Worm (Caenorhabditis elegans) whole organism, L4 larva: Measurements from ENCODE around the gene Y22D7AR.6.

ENCODE experiments used
- F10B5.3 ChIP-seq: sonication (generic microtip); optimal IDR thresholded peaks from 2 replicates; lab custom pipeline; 2016; ENCODE audit warnings: mild to moderate bottlenecking, missing genetic modification characterization, missing compliant biosample characterization
- ama-1 ChIP-seq: fragments of 150-350 bp; optimal IDR thresholded peaks from 2 replicates; lab custom pipeline; 2014; ENCODE audit warnings: inconsistent platforms, mixed read lengths
- ceh-82 ChIP-seq: sonication (generic microtip); optimal IDR thresholded peaks from 2 replicates; lab custom pipeline; 2017; ENCODE audit warnings: missing biosample characterization, missing genetic modification characterization
- nhr-102 ChIP-seq: sonication (generic microtip); optimal IDR thresholded peaks from 2 replicates; lab custom pipeline; 2016; ENCODE audit warnings: mild to moderate bottlenecking, missing genetic modification characterization, moderate library complexity, missing compliant biosample characterization
- nhr-25 ChIP-seq: sonication (generic microtip); optimal IDR thresholded peaks from 2 replicates; lab custom pipeline; 2017; ENCODE audit warnings: missing genetic modification characterization, mild to moderate bottlenecking, missing compliant biosample characterization, antibody characterized with exemption, moderate library complexity, borderline replicate concordance; ENCODE audit not compliant: insufficient read depth
- nhr-77 ChIP-seq: fragments of 150-350 bp; optimal IDR thresholded peaks from 2 replicates; lab custom pipeline; 2014; ENCODE audit warnings: missing biosample characterization, missing genetic modification characterization
- pha-4 ChIP-seq, 2 experiments: fragments of 150-350 bp in 1 of 2; fragments of 200-800 bp in 1 of 2; sonication (Bioruptor generic) in 1 of 2; IDR thresholded peaks in 1 of 2; optimal IDR thresholded peaks in 1 of 2; 2 replicates each; pipeline versions ENCODE4 v1.3.6 to Lab custom; 2014 to 2022; ENCODE audit warnings: missing genetic modification characterization in 2 of 2, missing genetic modification reagents in 2 of 2, missing biosample characterization in 1 of 2, missing compliant biosample characterization in 1 of 2
- skn-1 ChIP-seq: fragments of 150-350 bp; optimal IDR thresholded peaks from 2 replicates; lab custom pipeline; 2014; ENCODE audit warnings: missing biosample characterization, missing genetic modification characterization
- snpc-4 ChIP-seq: fragments of 150-350 bp; optimal IDR thresholded peaks from 2 replicates; lab custom pipeline; 2014; ENCODE audit warnings: missing biosample characterization, missing genetic modification characterization
- unc-130 ChIP-seq: sonication (generic microtip); optimal IDR thresholded peaks from 2 replicates; lab custom pipeline; 2016; ENCODE audit warnings: missing genetic modification reagents, missing genetic modification characterization, missing compliant biosample characterization
- unc-62 ChIP-seq, 3 experiments: fragments of 150-350 bp in 1 of 3; sonication (generic microtip); optimal IDR thresholded peaks in 2 of 3; peaks in 1 of 3; 1 replicate in 1 of 3; 2 replicates in 2 of 3; lab custom pipeline; 2014 to 2017; ENCODE audit warnings: missing biosample characterization in 3 of 3, missing genetic modification characterization in 3 of 3, missing genetic modification reagents in 3 of 3, missing genotype in 1 of 3

DNA sequence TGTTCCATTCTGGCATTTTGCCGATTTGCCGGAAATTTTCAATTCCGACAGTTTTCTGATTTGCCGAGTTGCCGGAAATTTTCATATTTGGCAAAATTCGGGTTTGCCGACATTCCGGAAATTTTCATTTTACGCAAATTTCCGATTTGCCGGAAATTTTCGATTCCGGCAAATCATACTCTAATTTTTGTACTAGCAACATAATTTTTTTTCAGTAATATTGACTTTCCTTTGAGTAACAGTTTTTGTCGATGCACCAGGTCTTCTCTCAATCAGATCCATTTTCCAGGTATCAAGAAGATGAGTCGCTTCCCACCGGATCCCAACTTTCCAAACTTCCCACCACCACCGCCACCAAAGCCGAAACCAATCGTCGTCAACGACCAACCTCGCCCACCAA is 35.4 kb downstream of the Y22D7AR.6 start, which contains the start of gene Y22D7AL.3:
- TF ChIP-seq skn-1 (tag; lab: Kevin White, UChicago) (no peak), ama-1 (lab: Kevin White, UChicago) (no peak), nhr-102 (tag; lab: Kevin White, UChicago) (no peak), snpc-4 (tag; lab: Kevin White, UChicago) (no peak), nhr-77 (tag; lab: Kevin White, UChicago) (no peak), ceh-82 (tag; lab: Kevin White, UChicago) (no peak), pha-4 (GFP tag; IDR thresholded peaks at IDR 0.05; lab: Robert Waterston, UW) (no peak), pha-4 (tag; optimal IDR thresholded peaks at IDR 0.05; lab: Kevin White, UChicago) (no peak), unc-62 (GFP tag; optimal IDR thresholded peaks at IDR 0.05 in 1 of 2; lab: Kevin White, UChicago) (no peak), unc-62 (tag; optimal IDR thresholded peaks at IDR 0.05; lab: Kevin White, UChicago) (no peak), F10B5.3 (tag; lab: Kevin White, UChicago) (no peak), unc-130 (GFP tag; lab: Kevin White, UChicago) (no peak), nhr-25 (tag; lab: Kevin White, UChicago) (no peak)
